Fruit fly (Drosophila melanogaster): Measurements from ENCODE around the gene CG32055.

CG32055 gene

dm6 chr3L:10220064-10220463, at the start of gene CG32055:
Gene CG32055, minus strand, starts transcription at chr3L:10220164.
- TF ChIP-seq Myc (optimal IDR thresholded peaks at IDR 0.05) (no peak), h (optimal IDR thresholded peaks at IDR 0.05) (no peak), ttk (optimal IDR thresholded peaks at IDR 0.05) (no peak), Sin3A (optimal IDR thresholded peaks at IDR 0.05) (no peak), insv (optimal IDR thresholded peaks at IDR 0.05) (no peak), psq (optimal IDR thresholded peaks at IDR 0.05) (no peak)

- TF ChIP-seq Sin3A (optimal IDR thresholded peaks at IDR 0.05), result no peak
- TF ChIP-seq psq (optimal IDR thresholded peaks at IDR 0.05), result no peak
- no peak for TF ChIP-seq ttk (optimal IDR thresholded peaks at IDR 0.05)
- TF ChIP-seq Myc (optimal IDR thresholded peaks at IDR 0.05), result no peak
- no peak for TF ChIP-seq h (optimal IDR thresholded peaks at IDR 0.05)
- TF ChIP-seq insv (optimal IDR thresholded peaks at IDR 0.05), result no peak
Observed at dm6 chr3L:10267605-10268004, 47.6 kb upstream of the CG32055 start.

- TF ChIP-seq h (optimal IDR thresholded peaks at IDR 0.05), result no peak
- TF ChIP-seq Myc (optimal IDR thresholded peaks at IDR 0.05), result no peak
- TF ChIP-seq ttk (optimal IDR thresholded peaks at IDR 0.05), result no peak
- TF ChIP-seq Sin3A (optimal IDR thresholded peaks at IDR 0.05), result no peak
- no peak for TF ChIP-seq psq (optimal IDR thresholded peaks at IDR 0.05)
- no peak for TF ChIP-seq insv (optimal IDR thresholded peaks at IDR 0.05)
Observed at dm6 chr3L:10267011-10267410, 47.0 kb upstream of the CG32055 start, which contains the start of gene can. Gene can, minus strand, starts transcription at chr3L:10267111.

- no peak for TF ChIP-seq Sin3A (optimal IDR thresholded peaks at IDR 0.05)
- no peak for TF ChIP-seq insv (optimal IDR thresholded peaks at IDR 0.05)
- no peak for TF ChIP-seq psq (optimal IDR thresholded peaks at IDR 0.05)
- TF ChIP-seq ttk (optimal IDR thresholded peaks at IDR 0.05), result no peak
- TF ChIP-seq h (optimal IDR thresholded peaks at IDR 0.05), result no peak
- TF ChIP-seq Myc (optimal IDR thresholded peaks at IDR 0.05), result no peak
Observed at dm6 chr3L:10262827-10263226, 42.9 kb upstream of the CG32055 start.

- TF ChIP-seq ttk (optimal IDR thresholded peaks at IDR 0.05) (no peak), psq (optimal IDR thresholded peaks at IDR 0.05) (no peak), h (optimal IDR thresholded peaks at IDR 0.05) (no peak), insv (optimal IDR thresholded peaks at IDR 0.05) (no peak), Sin3A (optimal IDR thresholded peaks at IDR 0.05) (no peak), Myc (optimal IDR thresholded peaks at IDR 0.05) (no peak)
Observed at dm6 chr3L:10261219-10261618, 41.3 kb upstream of the CG32055 start.

- no peak for TF ChIP-seq Sin3A (optimal IDR thresholded peaks at IDR 0.05)
- no peak for TF ChIP-seq Myc (optimal IDR thresholded peaks at IDR 0.05)
- TF ChIP-seq ttk (optimal IDR thresholded peaks at IDR 0.05), result no peak
- TF ChIP-seq h (optimal IDR thresholded peaks at IDR 0.05), result no peak
- TF ChIP-seq insv (optimal IDR thresholded peaks at IDR 0.05), result no peak
- no peak for TF ChIP-seq psq (optimal IDR thresholded peaks at IDR 0.05)
Observed at dm6 chr3L:10258738-10259137, 38.8 kb upstream of the CG32055 start.

- no peak for TF ChIP-seq insv (optimal IDR thresholded peaks at IDR 0.05)
- no peak for TF ChIP-seq Sin3A (optimal IDR thresholded peaks at IDR 0.05)
- no peak for TF ChIP-seq h (optimal IDR thresholded peaks at IDR 0.05)
- no peak for TF ChIP-seq psq (optimal IDR thresholded peaks at IDR 0.05)
- no peak for TF ChIP-seq ttk (optimal IDR thresholded peaks at IDR 0.05)
- no peak for TF ChIP-seq Myc (optimal IDR thresholded peaks at IDR 0.05)
Observed at dm6 chr3L:10254131-10254530, 34.2 kb upstream of the CG32055 start.

dm6 chr3L:10249836-10250235, 29.9 kb upstream of the CG32055 start:
- TF ChIP-seq psq (optimal IDR thresholded peaks at IDR 0.05), result no peak
- no peak for TF ChIP-seq ttk (optimal IDR thresholded peaks at IDR 0.05)
- no peak for TF ChIP-seq Sin3A (optimal IDR thresholded peaks at IDR 0.05)
- no peak for TF ChIP-seq Myc (optimal IDR thresholded peaks at IDR 0.05)
- TF ChIP-seq h (optimal IDR thresholded peaks at IDR 0.05), result no peak
- no peak for TF ChIP-seq insv (optimal IDR thresholded peaks at IDR 0.05)

dm6 chr3L:10247579-10247978, 27.6 kb upstream of the CG32055 start:
- TF ChIP-seq insv (optimal IDR thresholded peaks at IDR 0.05) (no peak), h (optimal IDR thresholded peaks at IDR 0.05) (no peak), Sin3A (optimal IDR thresholded peaks at IDR 0.05) (no peak), ttk (optimal IDR thresholded peaks at IDR 0.05) (no peak), Myc (optimal IDR thresholded peaks at IDR 0.05) (no peak), psq (optimal IDR thresholded peaks at IDR 0.05) (no peak)

dm6 chr3L:10247121-10247520, 27.2 kb upstream of the CG32055 start:
- TF ChIP-seq ttk (optimal IDR thresholded peaks at IDR 0.05), result no peak
- no peak for TF ChIP-seq Myc (optimal IDR thresholded peaks at IDR 0.05)
- no peak for TF ChIP-seq Sin3A (optimal IDR thresholded peaks at IDR 0.05)
- TF ChIP-seq h (optimal IDR thresholded peaks at IDR 0.05), result no peak
- no peak for TF ChIP-seq insv (optimal IDR thresholded peaks at IDR 0.05)
- no peak for TF ChIP-seq psq (optimal IDR thresholded peaks at IDR 0.05)

- TF ChIP-seq psq (optimal IDR thresholded peaks at IDR 0.05) (no peak), Myc (optimal IDR thresholded peaks at IDR 0.05) (no peak)
Observed at dm6 chr3L:10246226-10246778, 26.3 kb upstream of the CG32055 start.

dm6 chr3L:10244606-10245005, 24.6 kb upstream of the CG32055 start, which contains the start of gene Or67c:
Gene Or67c, minus strand, starts transcription at chr3L:10244706.
- no peak for TF ChIP-seq psq (optimal IDR thresholded peaks at IDR 0.05)
- TF ChIP-seq Sin3A (optimal IDR thresholded peaks at IDR 0.05), result no peak
- TF ChIP-seq h (optimal IDR thresholded peaks at IDR 0.05), result no peak
- no peak for TF ChIP-seq insv (optimal IDR thresholded peaks at IDR 0.05)
- no peak for TF ChIP-seq Myc (optimal IDR thresholded peaks at IDR 0.05)
- no peak for TF ChIP-seq ttk (optimal IDR thresholded peaks at IDR 0.05)

dm6 chr3L:10242243-10242642, 22.3 kb upstream of the CG32055 start:
- TF ChIP-seq h (optimal IDR thresholded peaks at IDR 0.05) (no peak), ttk (optimal IDR thresholded peaks at IDR 0.05) (no peak), Sin3A (optimal IDR thresholded peaks at IDR 0.05) (no peak), Myc (optimal IDR thresholded peaks at IDR 0.05) (no peak), psq (optimal IDR thresholded peaks at IDR 0.05) (no peak), insv (optimal IDR thresholded peaks at IDR 0.05) (no peak)
